Worm (Caenorhabditis elegans): Measurements from ENCODE around the gene C31C9.7.

C31C9.7 gene

ce11 chrII:13697691-13698090 lies 28.8 kb downstream of the C31C9.7 start:
- TF ChIP-seq ref-1 (GFP tag; conservative IDR thresholded peaks at IDR 0.05) (no peak), klf-2 (GFP tag; conservative IDR thresholded peaks at IDR 0.05) (no peak), flt-1 (GFP tag; IDR thresholded peaks at IDR 0.05) (no peak), tab-1 (GFP tag; IDR thresholded peaks at IDR 0.05) (no peak), med-1 (GFP tag; optimal IDR thresholded peaks at IDR 0.05; ENCODE audit: insufficient read depth) (no peak), ztf-29 (GFP tag; IDR thresholded peaks at IDR 0.05) (no peak), ztf-23 (GFP tag; IDR thresholded peaks at IDR 0.05) (no peak), cog-1 (tag; optimal IDR thresholded peaks at IDR 0.05) (no peak), T22C8.4 (GFP tag; IDR thresholded peaks at IDR 0.05) (no peak)

- TF ChIP-seq klf-2 (GFP tag; conservative IDR thresholded peaks at IDR 0.05) (no peak), ref-1 (GFP tag; conservative IDR thresholded peaks at IDR 0.05) (no peak), cog-1 (tag; optimal IDR thresholded peaks at IDR 0.05) (no peak)
Observed at ce11 chrII:13711493-13712055, 42.7 kb downstream of the C31C9.7 start.

ce11 chrII:13713239-13713638 lies 44.3 kb downstream of the C31C9.7 start:
- TF ChIP-seq ztf-23 (GFP tag; IDR thresholded peaks at IDR 0.05) (no peak), med-1 (GFP tag; optimal IDR thresholded peaks at IDR 0.05; ENCODE audit: insufficient read depth) (no peak), klf-2 (GFP tag; conservative IDR thresholded peaks at IDR 0.05) (no peak), flt-1 (GFP tag; IDR thresholded peaks at IDR 0.05) (no peak), ztf-29 (GFP tag; IDR thresholded peaks at IDR 0.05) (no peak), tab-1 (GFP tag; IDR thresholded peaks at IDR 0.05) (no peak), ref-1 (GFP tag; conservative IDR thresholded peaks at IDR 0.05) (no peak), cog-1 (tag; optimal IDR thresholded peaks at IDR 0.05) (no peak), T22C8.4 (GFP tag; IDR thresholded peaks at IDR 0.05) (no peak)

- TF ChIP-seq ztf-29 (GFP tag; IDR thresholded peaks at IDR 0.05) (no peak; the same call in 1 of the 2 replicates), cog-1 (tag; optimal IDR thresholded peaks at IDR 0.05) (no peak), med-1 (GFP tag; optimal IDR thresholded peaks at IDR 0.05; ENCODE audit: insufficient read depth) (no peak), klf-2 (GFP tag; conservative IDR thresholded peaks at IDR 0.05) (no peak), tab-1 (GFP tag; IDR thresholded peaks at IDR 0.05) (no peak), T22C8.4 (GFP tag; IDR thresholded peaks at IDR 0.05) (no peak), ref-1 (GFP tag; conservative IDR thresholded peaks at IDR 0.05) (no peak), ztf-23 (GFP tag; IDR thresholded peaks at IDR 0.05) (no peak), flt-1 (GFP tag; IDR thresholded peaks at IDR 0.05) (no peak)
Observed at ce11 chrII:13715333-13715732, 46.4 kb downstream of the C31C9.7 start.

- no peak for TF ChIP-seq ref-1 (GFP tag; conservative IDR thresholded peaks at IDR 0.05)
- no peak for TF ChIP-seq flt-1 (GFP tag; IDR thresholded peaks at IDR 0.05)
- TF ChIP-seq klf-2 (GFP tag; conservative IDR thresholded peaks at IDR 0.05), result no peak
- TF ChIP-seq tab-1 (GFP tag; IDR thresholded peaks at IDR 0.05), result no peak
- no peak for TF ChIP-seq T22C8.4 (GFP tag; IDR thresholded peaks at IDR 0.05)
- no peak for TF ChIP-seq ztf-29 (GFP tag; IDR thresholded peaks at IDR 0.05)
- TF ChIP-seq cog-1 (tag; optimal IDR thresholded peaks at IDR 0.05), result no peak
- no peak for TF ChIP-seq med-1 (GFP tag; optimal IDR thresholded peaks at IDR 0.05; ENCODE audit: insufficient read depth)
- TF ChIP-seq ztf-23 (GFP tag; IDR thresholded peaks at IDR 0.05), result no peak
Observed at ce11 chrII:13715733-13716132, 46.8 kb downstream of the C31C9.7 start, which contains the start of gene zipt-2.3. Gene zipt-2.3 (minus strand): TSS chrII:13715879.

- TF ChIP-seq T22C8.4 (GFP tag; IDR thresholded peaks at IDR 0.05) (peak; percentile 29; the same call in 1 of the 2 replicates), ztf-29 (GFP tag; IDR thresholded peaks at IDR 0.05) (no peak), klf-2 (GFP tag; conservative IDR thresholded peaks at IDR 0.05) (no peak)
Observed at ce11 chrII:13717393-13718367, 48.8 kb downstream of the C31C9.7 start.

All from whole organism, midembryonic.